Fruit fly (Drosophila melanogaster) whole organism, embryonic: ENCODE data around the gene CG13766.

Source experiments
- CG1529 ChIP-seq: fragments of 200-800 bp; sonication (Bioruptor generic); optimal IDR thresholded peaks from 3 replicates; lab custom pipeline; 2018; ENCODE audit warnings: missing biosample characterization, missing genetic modification characterization
- CG33213 ChIP-seq: fragments of 200-800 bp; sonication (Bioruptor generic); optimal IDR thresholded peaks from 3 replicates; lab custom pipeline; 2016; ENCODE audit warnings: missing biosample characterization, missing genetic modification characterization
- CG7271 ChIP-seq: fragments of 200-800 bp; sonication (Bioruptor generic); optimal IDR thresholded peaks from 2 replicates; lab custom pipeline; 2018; ENCODE audit warnings: missing biosample characterization, mild to moderate bottlenecking, missing genetic modification characterization, moderate library complexity
- CG8089 ChIP-seq: fragments of 200-800 bp; sonication (Bioruptor generic); optimal IDR thresholded peaks from 3 replicates; lab custom pipeline; 2016; ENCODE audit warnings: missing biosample characterization, missing genetic modification characterization
- Gug ChIP-seq: fragments of 200-800 bp; sonication (Bioruptor generic); IDR thresholded peaks from 4 replicates; pipeline ENCODE4 v1.3.6; 2022; ENCODE audit warnings: missing biosample characterization, missing genetic modification characterization
- fd96Cb ChIP-seq: fragments of 200-800 bp; sonication (Bioruptor generic); optimal IDR thresholded peaks from 2 replicates; lab custom pipeline; 2018; ENCODE audit warnings: missing biosample characterization, mild to moderate bottlenecking, missing genetic modification characterization, moderate library complexity
- mam ChIP-seq: fragments of 200-800 bp; sonication (Bioruptor generic); optimal IDR thresholded peaks from 3 replicates; lab custom pipeline; 2016; ENCODE audit warnings: missing biosample characterization, missing genetic modification characterization
- sqz ChIP-seq: fragments of 200-800 bp; sonication (Bioruptor generic); optimal IDR thresholded peaks from 3 replicates; lab custom pipeline; 2018; ENCODE audit warnings: missing biosample characterization, mild to moderate bottlenecking, missing genetic modification characterization

dm6 chr2L:6551452-6551851, 14.5 kb downstream of the CG13766 start:
- TF ChIP-seq CG8089 (GFP tag; lab: Kevin White, UChicago) (no peak), mam (GFP tag; lab: Kevin White, UChicago) (no peak), fd96Cb (tag; lab: Kevin White, UChicago) (no peak), CG33213 (GFP tag; lab: Kevin White, UChicago) (no peak), sqz (GFP tag; lab: Kevin White, UChicago) (no peak), CG1529 (GFP tag; lab: Kevin White, UChicago) (no peak), Gug (no peak), CG7271 (tag; lab: Kevin White, UChicago) (no peak)
